Worm (Caenorhabditis elegans) whole organism, mixed stage, embryonic: ENCODE measurements around the gene C32D5.10.
A peak's percentile ranks its signal among the peaks of the same experiment; 100 is the strongest.

Experiments used
- elt-3 ChIP-seq: fragments of 150-350 bp; optimal IDR thresholded peaks from 2 replicates; lab custom pipeline; 2014; ENCODE audit warnings: missing biosample characterization, missing genetic modification characterization
- ham-2 ChIP-seq: fragments of 200-800 bp; sonication (Bioruptor generic); optimal IDR thresholded peaks from 2 replicates; lab custom pipeline; 2018; ENCODE audit warnings: mild to moderate bottlenecking, missing genetic modification characterization, missing compliant biosample characterization
- nhr-12 ChIP-seq: fragments of 150-350 bp; optimal IDR thresholded peaks from 2 replicates; lab custom pipeline; 2014; ENCODE audit warnings: missing biosample characterization, missing genetic modification characterization
- snpc-4 ChIP-seq: fragments of 150-350 bp; optimal IDR thresholded peaks from 2 replicates; lab custom pipeline; 2014; ENCODE audit warnings: missing biosample characterization, missing genetic modification characterization
- unc-62 ChIP-seq: fragments of 150-350 bp; optimal IDR thresholded peaks from 2 replicates; lab custom pipeline; 2014; ENCODE audit warnings: missing biosample characterization, missing genetic modification reagents, missing genetic modification characterization

DNA sequence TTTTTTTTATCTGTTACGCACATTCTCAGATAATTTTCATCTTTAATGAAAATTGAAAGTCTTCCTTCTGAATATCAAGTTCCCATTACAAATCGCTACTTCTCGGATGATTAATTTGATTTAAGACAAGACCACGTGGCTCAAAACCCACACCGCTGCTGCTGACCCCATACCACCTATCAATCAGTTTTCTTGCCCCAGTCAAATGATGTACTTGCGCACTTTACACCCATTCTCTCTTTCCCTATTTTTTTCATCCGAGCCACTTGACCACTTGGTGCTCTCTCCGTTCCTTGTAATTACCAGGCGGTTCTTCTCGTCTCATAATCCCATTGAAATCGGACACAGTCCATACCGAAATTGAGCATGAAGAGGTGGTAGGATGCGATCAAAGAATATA, 42.2 kb upstream of the C32D5.10 start:
- TF ChIP-seq unc-62 (GFP tag; lab: Kevin White, UChicago): peak; percentile 56
- TF ChIP-seq ham-2: no peak
- no peak for TF ChIP-seq elt-3
- TF ChIP-seq nhr-12 (tag; lab: Kevin White, UChicago): no peak
- TF ChIP-seq snpc-4 (tag; lab: Kevin White, UChicago): no peak
